Fruit fly (Drosophila melanogaster): Measurements from ENCODE around the gene Ugt37A1.
A peak's percentile ranks its signal among the peaks of the same experiment; 100 is the strongest.

Ugt37A1 gene

dm6 chr2L:20326317-20326716 lies 47.6 kb downstream of the Ugt37A1 start (continued):
- peak; percentile 96 for TF ChIP-seq Eip78C (GFP tag)
- peak; percentile 65 for TF ChIP-seq topi (GFP tag; optimal IDR thresholded peaks at IDR 0.05)
- peak; percentile 86 for TF ChIP-seq CG11294 (GFP tag; IDR thresholded peaks at IDR 0.05)
- TF ChIP-seq Eip93F (GFP tag; optimal IDR thresholded peaks at IDR 0.05): no peak
- peak; percentile 88 for TF ChIP-seq CG6808 (GFP tag; optimal IDR thresholded peaks at IDR 0.05)
- peak; percentile 68 for TF ChIP-seq acj6 (GFP tag; optimal IDR thresholded peaks at IDR 0.05)
- TF ChIP-seq Hr38 (GFP tag; optimal IDR thresholded peaks at IDR 0.05): no peak
- peak; percentile 84 for TF ChIP-seq dsx (GFP tag; optimal IDR thresholded peaks at IDR 0.05; ENCODE audit: poor library complexity, severe bottlenecking)
- peak; percentile 26 for TF ChIP-seq CG31627 (GFP tag; optimal IDR thresholded peaks at IDR 0.05)
- TF ChIP-seq vri (GFP tag; optimal IDR thresholded peaks at IDR 0.05): no peak
- TF ChIP-seq OdsH (GFP tag; optimal IDR thresholded peaks at IDR 0.05): peak; percentile 76
- peak; percentile 20 for TF ChIP-seq Hr39 (GFP tag; optimal IDR thresholded peaks at IDR 0.05)
- peak; percentile 81 for TF ChIP-seq CG9139 (GFP tag; optimal IDR thresholded peaks at IDR 0.05)
- TF ChIP-seq Hr4 (GFP tag; optimal IDR thresholded peaks at IDR 0.05): peak; percentile 84
- TF ChIP-seq CG1621 (tag; optimal IDR thresholded peaks at IDR 0.05): peak; percentile 80
- TF ChIP-seq CG4318 (GFP tag; optimal IDR thresholded peaks at IDR 0.05): peak; percentile 75
- peak; percentile 92 for TF ChIP-seq CG3919 (GFP tag; optimal IDR thresholded peaks at IDR 0.05)
- peak; percentile 28 for TF ChIP-seq esn (GFP tag; optimal IDR thresholded peaks at IDR 0.05)
- peak; percentile 76 for TF ChIP-seq CG15336 (GFP tag; IDR thresholded peaks at IDR 0.05)
- peak; percentile 78 for TF ChIP-seq Ets96B (tag; optimal IDR thresholded peaks at IDR 0.05)
- TF ChIP-seq lz (GFP tag; optimal IDR thresholded peaks at IDR 0.05): peak; percentile 33
- peak; percentile 32 for TF ChIP-seq Sox15 (GFP tag; optimal IDR thresholded peaks at IDR 0.05)
- TF ChIP-seq CG6276 (GFP tag; optimal IDR thresholded peaks at IDR 0.05): peak; percentile 91
- TF ChIP-seq Ets21C (GFP tag; optimal IDR thresholded peaks at IDR 0.05): no peak
- peak; percentile 91 for TF ChIP-seq Gug (GFP tag; IDR thresholded peaks at IDR 0.05)

- TF ChIP-seq acj6 (GFP tag; optimal IDR thresholded peaks at IDR 0.05) (no peak), Sox102F (GFP tag; optimal IDR thresholded peaks at IDR 0.05) (no peak), vri (GFP tag; optimal IDR thresholded peaks at IDR 0.05) (peak; percentile 30)
Measured at dm6 chr2L:20325383-20325782, 48.5 kb downstream of the Ugt37A1 start.
